Worm (Caenorhabditis elegans): ENCODE measurements around the gene C16D9.5.

Gene C16D9.5

DNA sequence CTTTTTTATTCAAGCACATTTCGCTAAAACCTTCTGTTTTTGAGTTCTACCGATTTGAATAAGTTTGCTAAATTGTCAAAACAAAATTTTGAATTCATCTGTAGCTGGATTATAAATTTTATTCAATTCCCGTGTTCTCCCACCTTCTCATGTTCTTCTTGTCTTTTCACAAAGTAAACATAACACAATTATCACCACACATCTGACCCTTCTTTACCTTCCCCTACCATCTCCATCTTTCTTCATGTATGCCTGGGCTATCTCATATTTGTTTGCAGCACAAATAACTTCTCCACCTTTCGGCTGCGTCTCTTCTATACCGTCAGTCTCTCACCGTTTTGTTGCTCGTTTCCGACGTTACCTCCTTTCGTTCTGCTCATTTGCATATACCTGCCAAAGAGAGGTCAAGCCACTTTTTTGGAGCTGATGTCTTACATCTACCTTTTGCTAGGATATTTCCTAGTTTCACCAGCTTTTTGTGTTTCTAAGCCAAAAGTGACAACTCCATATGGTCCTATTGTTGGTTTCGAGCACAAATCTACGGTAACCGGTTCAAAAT is 42.2 kb downstream of the C16D9.5 start, which contains the start of gene cest-17:
TSS of gene cest-17 (plus strand) at position 248 of the 559 bp plus-strand sequence.
- TF ChIP-seq dao-5 (tag; optimal IDR thresholded peaks at IDR 0.05): no peak

DNA sequence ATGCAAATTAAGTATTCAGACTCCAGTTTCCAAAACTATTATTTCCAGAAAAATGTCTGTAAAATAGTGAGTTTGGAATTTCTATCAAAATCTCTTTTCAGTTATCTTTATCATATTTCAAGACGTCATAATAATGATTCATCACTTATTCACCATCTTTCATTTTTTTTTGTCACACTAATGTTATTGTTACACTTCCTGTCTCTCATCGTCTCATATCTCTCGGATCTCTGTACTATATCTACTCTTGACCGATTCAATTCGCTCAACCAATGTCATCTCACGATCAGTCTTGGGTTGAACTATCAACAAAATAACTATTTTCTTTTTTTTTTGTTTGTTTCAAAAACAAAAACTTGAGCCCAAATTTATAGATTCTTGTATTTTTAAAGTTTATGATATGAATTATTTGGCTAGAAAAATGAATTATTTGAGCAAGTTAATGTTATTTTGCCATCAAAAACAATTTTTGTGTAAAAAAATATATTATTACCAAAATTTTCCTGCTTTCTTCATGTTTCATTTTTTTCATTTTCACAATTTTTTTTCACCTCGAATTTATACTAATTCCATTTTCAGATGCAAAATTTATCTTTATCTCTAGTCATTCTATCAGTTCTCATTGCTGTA is 44.0 kb downstream of the C16D9.5 start, which contains the start of gene cri-2:
TSS of gene cri-2 (plus strand) at position 580 of the 630 bp plus-strand sequence.
- TF ChIP-seq him-1 (tag; optimal IDR thresholded peaks at IDR 0.05) (no peak), dao-5 (tag; optimal IDR thresholded peaks at IDR 0.05) (no peak)

DNA sequence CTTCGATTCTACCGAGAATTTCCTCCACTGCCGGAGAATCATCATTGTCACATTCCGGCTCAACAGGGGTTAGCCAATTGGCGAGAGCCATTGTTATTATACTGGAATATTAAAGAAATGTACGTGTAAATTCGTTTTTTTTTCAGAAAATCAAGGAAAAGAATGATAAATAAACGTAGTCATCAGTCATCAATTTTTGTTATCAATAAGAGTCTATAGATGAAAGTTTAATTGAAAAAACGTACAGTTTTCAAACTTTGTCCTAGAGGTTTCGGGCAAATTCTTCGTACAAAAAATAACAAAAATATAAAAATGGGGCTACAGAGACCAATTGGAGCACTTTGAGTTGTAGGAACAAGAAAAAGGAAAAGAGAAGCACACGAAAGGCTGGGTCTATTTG is 46.4 kb downstream of the C16D9.5 start, which contains the start of gene F20D6.11:
TSS of gene F20D6.11 (minus strand) at position 101 of the 400 bp plus-strand sequence.
- no peak for TF ChIP-seq dao-5 (tag; optimal IDR thresholded peaks at IDR 0.05)
- no peak for TF ChIP-seq him-1 (tag; optimal IDR thresholded peaks at IDR 0.05)
- TF ChIP-seq W03F9.2 (tag; optimal IDR thresholded peaks at IDR 0.05): no peak

ce11 chrV:8196993-8197392 is 48.4 kb downstream of the C16D9.5 start:
- TF ChIP-seq W03F9.2 (tag; optimal IDR thresholded peaks at IDR 0.05) (no peak), him-1 (tag; optimal IDR thresholded peaks at IDR 0.05) (no peak)

DNA sequence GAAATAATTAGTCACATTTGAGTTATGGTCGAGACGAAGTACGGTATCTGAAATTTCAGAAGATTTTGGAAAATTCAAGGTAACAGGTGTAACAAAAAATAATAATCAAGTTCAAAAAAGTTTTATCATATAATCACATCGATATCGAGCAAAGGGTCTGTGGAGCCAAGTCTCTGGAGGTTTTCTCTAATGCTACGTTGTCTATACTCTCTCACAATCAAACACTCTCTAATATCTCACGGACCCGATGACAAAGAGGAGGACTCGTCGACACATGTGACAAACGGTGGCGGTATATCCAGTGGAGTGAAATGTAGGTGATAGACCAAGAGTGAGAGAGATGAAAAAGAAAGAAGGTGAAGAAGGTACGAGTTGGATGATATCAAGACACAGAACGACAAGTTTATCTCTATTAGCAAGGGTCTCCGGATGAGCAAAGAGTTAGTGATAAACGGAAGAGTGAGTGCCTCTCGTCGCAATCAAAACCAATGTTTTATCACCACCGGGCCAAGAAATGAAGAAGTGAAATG is 49.4 kb downstream of the C16D9.5 start, which contains the start of gene F20D6.10:
TSS of gene F20D6.10 (minus strand) at position 51 of the 530 bp plus-strand sequence.
- no peak for TF ChIP-seq W03F9.2 (tag; optimal IDR thresholded peaks at IDR 0.05)
- no peak for TF ChIP-seq him-1 (tag; optimal IDR thresholded peaks at IDR 0.05)
- TF ChIP-seq dao-5 (tag; optimal IDR thresholded peaks at IDR 0.05): no peak

All from whole organism, L4/young adult.